Worm (Caenorhabditis elegans): ENCODE measurements around the gene best-5.

- no peak for TF ChIP-seq lin-39 (tag; optimal IDR thresholded peaks at IDR 0.05)
- TF ChIP-seq snpc-4 (tag; optimal IDR thresholded peaks at IDR 0.05) = no peak
- TF ChIP-seq unc-62 (GFP tag; optimal IDR thresholded peaks at IDR 0.05) = no peak
- TF ChIP-seq nhr-77 (tag; optimal IDR thresholded peaks at IDR 0.05) = no peak
- TF ChIP-seq lin-15B (tag; optimal IDR thresholded peaks at IDR 0.05) = no peak
Measured at ce11 chrIII:9699576-9699975, 9.5 kb upstream of the best-5 start, which contains the start of gene tlk-1.
